Comparison of ENCODE assay signal across 4 fruit fly cellular contexts in genomic region chr3L:14217677-14218254, dm6.
A peak's percentile ranks its signal among the peaks of the same experiment; 100 is the strongest.
TF ChIP-seq lines count a peak whose summit lies in the region.

TSS of gene CG7768 (plus strand) at chr3L:14218204.

- peak; percentile 29 for TF ChIP-seq CTCF in whole organism, embryonic (GFP tag; optimal IDR thresholded peaks at IDR 0.05; lab: Kevin White, UChicago)

TF ChIP-seq in whole organism, adult, 20 proteins besides CTCF, POLR2A, EP300 and RAD21:
- TF ChIP-seq bab1 (GFP tag; optimal IDR thresholded peaks at IDR 0.05; lab: Kevin White, UChicago) (peak; percentile 1), cic (GFP tag; optimal IDR thresholded peaks at IDR 0.05; lab: Kevin White, UChicago) (peak; percentile 92), Crg-1 (GFP tag; optimal IDR thresholded peaks at IDR 0.05; lab: Kevin White, UChicago) (peak; percentile 99), CG12768 (GFP tag; optimal IDR thresholded peaks at IDR 0.05; lab: Kevin White, UChicago) (peak; percentile 94), CG33017 (tag; optimal IDR thresholded peaks at IDR 0.05; lab: Kevin White, UChicago) (peak; percentile 92), Mnt (GFP tag; optimal IDR thresholded peaks at IDR 0.05; lab: Kevin White, UChicago) (peak; percentile 77), CG7101 (tag; optimal IDR thresholded peaks at IDR 0.05; lab: Kevin White, UChicago) (peak; percentile 96), kay (GFP tag; lab: Kevin White, UChicago; ENCODE audit: borderline replicate concordance) (peak; percentile 97), CG11617 (GFP tag; optimal IDR thresholded peaks at IDR 0.05; lab: Kevin White, UChicago) (peak; percentile 90), Clk (GFP tag; optimal IDR thresholded peaks at IDR 0.05; lab: Kevin White, UChicago) (peak; percentile 85), tj (GFP tag; optimal IDR thresholded peaks at IDR 0.05; lab: Kevin White, UChicago) (peak; percentile 34), cnc (optimal IDR thresholded peaks at IDR 0.05; lab: Kevin White, UChicago) (no peak), ovo (GFP tag; optimal IDR thresholded peaks at IDR 0.05; lab: Kevin White, UChicago) (peak; percentile 99), Hr96 (GFP tag; optimal IDR thresholded peaks at IDR 0.05; lab: Kevin White, UChicago) (peak; percentile 76), pad (GFP tag; optimal IDR thresholded peaks at IDR 0.05; lab: Kevin White, UChicago) (peak; percentile 82), CG14711 (tag; optimal IDR thresholded peaks at IDR 0.05; lab: Kevin White, UChicago) (peak; percentile 85), CG1620 (GFP tag; optimal IDR thresholded peaks at IDR 0.05; lab: Kevin White, UChicago) (peak; percentile 97), CG7045 (GFP tag; optimal IDR thresholded peaks at IDR 0.05; lab: Kevin White, UChicago) (peak; percentile 97), CG5204 (GFP tag; optimal IDR thresholded peaks at IDR 0.05; lab: Kevin White, UChicago) (peak; percentile 76), toe (GFP tag; optimal IDR thresholded peaks at IDR 0.05; lab: Kevin White, UChicago) (peak; percentile 90)

TF ChIP-seq in whole organism, embryonic, 481 proteins besides CTCF, POLR2A, EP300 and RAD21 (continues in another document):
- peak in 1 of 2 experiments; percentile 19 for TF ChIP-seq Hr51 (GFP tag; optimal IDR thresholded peaks at IDR 0.05; lab: Kevin White, UChicago)
- TF ChIP-seq trh (GFP tag; optimal IDR thresholded peaks at IDR 0.05; lab: Kevin White, UChicago), result no peak
- TF ChIP-seq CG16815 (GFP tag; optimal IDR thresholded peaks at IDR 0.05; lab: Kevin White, UChicago), result no peak
- TF ChIP-seq NFAT (GFP tag; IDR thresholded peaks at IDR 0.05; lab: Robert Waterston, UW), result no peak
- TF ChIP-seq Bteb2 (GFP tag; optimal IDR thresholded peaks at IDR 0.05; lab: Kevin White, UChicago), result peak; percentile 52
- no peak for TF ChIP-seq zen (tag; optimal IDR thresholded peaks at IDR 0.05; lab: Kevin White, UChicago)
- TF ChIP-seq scrt (GFP tag; optimal IDR thresholded peaks at IDR 0.05; lab: Kevin White, UChicago), result peak; percentile 61
- peak; percentile 27; the same call in 1 of the 2 replicates for TF ChIP-seq Poxn (GFP tag; IDR thresholded peaks at IDR 0.05; lab: Robert Waterston, UW)
- no peak for TF ChIP-seq Hr78 (GFP tag; optimal IDR thresholded peaks at IDR 0.05; lab: Kevin White, UChicago)
- no peak for TF ChIP-seq HmgD (GFP tag; optimal IDR thresholded peaks at IDR 0.05; lab: Kevin White, UChicago)
- TF ChIP-seq CG11093 (GFP tag; IDR thresholded peaks at IDR 0.05; lab: Robert Waterston, UW), result no peak
- no peak for TF ChIP-seq Dfd (GFP tag; optimal IDR thresholded peaks at IDR 0.05; lab: Kevin White, UChicago)
- no peak for TF ChIP-seq vvl (GFP tag; IDR thresholded peaks at IDR 0.05; lab: Robert Waterston, UW)
- peak; percentile 73 for TF ChIP-seq CG34376 (GFP tag; optimal IDR thresholded peaks at IDR 0.05; lab: Kevin White, UChicago)
- peak; percentile 41 for TF ChIP-seq sd (tag; optimal IDR thresholded peaks at IDR 0.05; lab: Kevin White, UChicago)
- no peak for TF ChIP-seq CkIIα-i1 (GFP tag; IDR thresholded peaks at IDR 0.05; lab: Robert Waterston, UW)
- TF ChIP-seq cas (GFP tag; IDR thresholded peaks at IDR 0.05; lab: Robert Waterston, UW), result no peak
- TF ChIP-seq CG7786 (GFP tag; optimal IDR thresholded peaks at IDR 0.05; lab: Kevin White, UChicago), result no peak
- peak; percentile 73 for TF ChIP-seq CrebB (tag; optimal IDR thresholded peaks at IDR 0.05; lab: Kevin White, UChicago)
- TF ChIP-seq twi (tag; optimal IDR thresholded peaks at IDR 0.05; lab: Kevin White, UChicago), result no peak
- TF ChIP-seq Six4 (GFP tag; optimal IDR thresholded peaks at IDR 0.05; lab: Kevin White, UChicago), result peak; percentile 17
- TF ChIP-seq CG4617 (GFP tag; optimal IDR thresholded peaks at IDR 0.05; lab: Kevin White, UChicago; ENCODE audit: borderline replicate concordance), result no peak
- TF ChIP-seq tx (GFP tag; optimal IDR thresholded peaks at IDR 0.05; lab: Kevin White, UChicago), result peak; percentile 11
- peak; percentile 3 for TF ChIP-seq CG2116 (GFP tag; optimal IDR thresholded peaks at IDR 0.05; lab: Kevin White, UChicago)
- TF ChIP-seq wdn (GFP tag; IDR thresholded peaks at IDR 0.05; lab: Robert Waterston, UW), result peak; percentile 21; the same call in 1 of the 2 replicates

TF ChIP-seq in whole organism, prepupa, 60 proteins besides CTCF, POLR2A, EP300 and RAD21:
- peak; percentile 2 for TF ChIP-seq Eip78C (GFP tag; lab: Kevin White, UChicago)
- no peak for TF ChIP-seq CG31627 (GFP tag; optimal IDR thresholded peaks at IDR 0.05; lab: Kevin White, UChicago)
- no peak for TF ChIP-seq spab (GFP tag; optimal IDR thresholded peaks at IDR 0.05; lab: Kevin White, UChicago)
- TF ChIP-seq fkh (GFP tag; optimal IDR thresholded peaks at IDR 0.05; lab: Kevin White, UChicago), result peak; percentile 88
- TF ChIP-seq CG32006 (GFP tag; optimal IDR thresholded peaks at IDR 0.05; lab: Kevin White, UChicago), result no peak
- TF ChIP-seq eg (GFP tag; IDR thresholded peaks at IDR 0.05; lab: Robert Waterston, UW), result 0 out of 3 replicates have a peak, but pooled peaks have one; percentile 38
- no peak for TF ChIP-seq Hr39 (GFP tag; optimal IDR thresholded peaks at IDR 0.05; lab: Kevin White, UChicago)
- no peak for TF ChIP-seq CG11294 (GFP tag; IDR thresholded peaks at IDR 0.05; lab: Robert Waterston, UW)
- TF ChIP-seq ss (GFP tag; optimal IDR thresholded peaks at IDR 0.05; lab: Kevin White, UChicago), result no peak
- no peak for TF ChIP-seq CG3032 (tag; optimal IDR thresholded peaks at IDR 0.05; lab: Kevin White, UChicago)

TF ChIP-seq in whole organism, wandering third instar larva, 38 proteins besides CTCF, POLR2A, EP300 and RAD21:
- TF ChIP-seq foxo (GFP tag; optimal IDR thresholded peaks at IDR 0.05; lab: Kevin White, UChicago), result peak in 1 of 2 experiments; percentile 35
- peak; percentile 53 for TF ChIP-seq h (GFP tag; optimal IDR thresholded peaks at IDR 0.05; lab: Kevin White, UChicago)
- no peak for TF ChIP-seq Vsx2 (GFP tag; optimal IDR thresholded peaks at IDR 0.05; lab: Kevin White, UChicago; ENCODE audit: partially characterized antibody)
- no peak for TF ChIP-seq sage (GFP tag; optimal IDR thresholded peaks at IDR 0.05; lab: Kevin White, UChicago)
- peak; percentile 66 for TF ChIP-seq rgr (GFP tag; optimal IDR thresholded peaks at IDR 0.05; lab: Kevin White, UChicago)
- no peak for TF ChIP-seq psq (GFP tag; optimal IDR thresholded peaks at IDR 0.05; lab: Kevin White, UChicago)
- TF ChIP-seq Mio (GFP tag; optimal IDR thresholded peaks at IDR 0.05; lab: Kevin White, UChicago), result no peak
- TF ChIP-seq sv (GFP tag; optimal IDR thresholded peaks at IDR 0.05; lab: Kevin White, UChicago), result no peak
- no peak for TF ChIP-seq CG9705 (GFP tag; optimal IDR thresholded peaks at IDR 0.05; lab: Kevin White, UChicago)
- TF ChIP-seq OdsH (GFP tag; optimal IDR thresholded peaks at IDR 0.05; lab: Kevin White, UChicago), result peak; percentile 35
- TF ChIP-seq HLH106 (tag; optimal IDR thresholded peaks at IDR 0.05; lab: Kevin White, UChicago), result no peak
- no peak for TF ChIP-seq dl (GFP tag; optimal IDR thresholded peaks at IDR 0.05; lab: Kevin White, UChicago; ENCODE audit: insufficient read depth in 1 of 2, partially characterized antibody in 2 of 2)
- no peak for TF ChIP-seq usp (GFP tag; optimal IDR thresholded peaks at IDR 0.05; lab: Kevin White, UChicago)
- no peak for TF ChIP-seq jim (GFP tag; optimal IDR thresholded peaks at IDR 0.05; lab: Kevin White, UChicago)
- TF ChIP-seq woc (GFP tag; optimal IDR thresholded peaks at IDR 0.05; lab: Kevin White, UChicago), result no peak
- no peak for TF ChIP-seq Abd-B (GFP tag; optimal IDR thresholded peaks at IDR 0.05; lab: Kevin White, UChicago)
- no peak for TF ChIP-seq dmrt93B (GFP tag; optimal IDR thresholded peaks at IDR 0.05; lab: Kevin White, UChicago)
- no peak for TF ChIP-seq CrebA (GFP tag; optimal IDR thresholded peaks at IDR 0.05; lab: Kevin White, UChicago; ENCODE audit: borderline replicate concordance)
- TF ChIP-seq lola (GFP tag; optimal IDR thresholded peaks at IDR 0.05; lab: Kevin White, UChicago), result no peak
- no peak for TF ChIP-seq ey (GFP tag; optimal IDR thresholded peaks at IDR 0.05; lab: Kevin White, UChicago)
- TF ChIP-seq br (GFP tag; optimal IDR thresholded peaks at IDR 0.05; lab: Kevin White, UChicago), result no peak
- TF ChIP-seq GATAd (GFP tag; optimal IDR thresholded peaks at IDR 0.05; lab: Kevin White, UChicago), result no peak
- TF ChIP-seq fru (GFP tag; optimal IDR thresholded peaks at IDR 0.05; lab: Kevin White, UChicago), result peak; percentile 16
- no peak for TF ChIP-seq Dif (GFP tag; optimal IDR thresholded peaks at IDR 0.05; lab: Kevin White, UChicago; ENCODE audit: partially characterized antibody)
- no peak for TF ChIP-seq Hr78 (GFP tag; optimal IDR thresholded peaks at IDR 0.05; lab: Kevin White, UChicago)
- peak; percentile 61 for TF ChIP-seq tai (GFP tag; optimal IDR thresholded peaks at IDR 0.05; lab: Kevin White, UChicago)
- TF ChIP-seq Myc (optimal IDR thresholded peaks at IDR 0.05; lab: Kevin White, UChicago), result no peak
- no peak for TF ChIP-seq brk (GFP tag; optimal IDR thresholded peaks at IDR 0.05; lab: Kevin White, UChicago)
- TF ChIP-seq Jra (GFP tag; optimal IDR thresholded peaks at IDR 0.05; lab: Kevin White, UChicago), result no peak
- TF ChIP-seq dsf (GFP tag; optimal IDR thresholded peaks at IDR 0.05; lab: Kevin White, UChicago; ENCODE audit: borderline replicate concordance), result no peak
- TF ChIP-seq Hnf4 (GFP tag; optimal IDR thresholded peaks at IDR 0.05; lab: Kevin White, UChicago), result peak; percentile 8
- TF ChIP-seq Sp1 (GFP tag; optimal IDR thresholded peaks at IDR 0.05; lab: Kevin White, UChicago), result no peak
- no peak for TF ChIP-seq Rel (GFP tag; optimal IDR thresholded peaks at IDR 0.05; lab: Kevin White, UChicago)
- TF ChIP-seq Rel (tag; optimal IDR thresholded peaks at IDR 0.05; lab: Kevin White, UChicago), result no peak
- TF ChIP-seq Dfd (GFP tag; optimal IDR thresholded peaks at IDR 0.05; lab: Kevin White, UChicago), result no peak
- peak; percentile 53 for TF ChIP-seq Hr83 (GFP tag; optimal IDR thresholded peaks at IDR 0.05; lab: Kevin White, UChicago; ENCODE audit: poor library complexity, severe bottlenecking)
- no peak for TF ChIP-seq CG32264 (GFP tag; optimal IDR thresholded peaks at IDR 0.05; lab: Kevin White, UChicago)
- no peak for TF ChIP-seq pan (optimal IDR thresholded peaks at IDR 0.05; lab: Kevin White, UChicago)
- TF ChIP-seq N (GFP tag; optimal IDR thresholded peaks at IDR 0.05; lab: Kevin White, UChicago), result no peak
